Fruit fly (Drosophila melanogaster) whole organism, adult: ENCODE results near the gene Cnx99A.

ENCODE experiments used
- CG14711 ChIP-seq: fragments of 200-800 bp; sonication (Bioruptor generic); optimal IDR thresholded peaks from 2 replicates; lab custom pipeline; 2018; ENCODE audit warnings: missing biosample characterization, mild to moderate bottlenecking, missing genetic modification characterization, moderate library complexity
- CG7101 ChIP-seq: fragments of 200-800 bp; sonication (Bioruptor generic); optimal IDR thresholded peaks from 2 replicates; lab custom pipeline; 2018; ENCODE audit warnings: missing biosample characterization, mild to moderate bottlenecking, missing genetic modification characterization, moderate library complexity
- Crg-1 ChIP-seq: fragments of 200-800 bp; sonication (Bioruptor generic); optimal IDR thresholded peaks from 2 replicates; lab custom pipeline; 2016; ENCODE audit warnings: missing biosample characterization, missing genetic modification characterization
- bab1 ChIP-seq: fragments of 200-800 bp; sonication (Bioruptor generic); optimal IDR thresholded peaks from 3 replicates; lab custom pipeline; 2019; ENCODE audit warnings: missing biosample characterization, mild to moderate bottlenecking, missing genetic modification characterization, moderate library complexity
- cic ChIP-seq: fragments of 200-800 bp; sonication (Bioruptor generic); optimal IDR thresholded peaks from 2 replicates; lab custom pipeline; 2017; ENCODE audit warnings: missing biosample characterization, mild to moderate bottlenecking, missing genetic modification characterization, moderate library complexity

dm6 chr3R:29309907-29310306 lies 9.5 kb downstream of the Cnx99A start:
- TF ChIP-seq CG14711 (no peak), cic (GFP tag; lab: Kevin White, UChicago) (no peak), bab1 (GFP tag; lab: Kevin White, UChicago) (no peak), Crg-1 (GFP tag; lab: Kevin White, UChicago) (no peak), CG7101 (tag; lab: Kevin White, UChicago) (no peak)
